Worm (Caenorhabditis elegans) whole organism, L1 larva: ENCODE measurements around the gene K08F4.3.
A peak's percentile ranks its signal among the peaks of the same experiment; 100 is the strongest.

ENCODE experiments used
- C04F5.9 ChIP-seq: sonication (generic microtip); optimal IDR thresholded peaks from 2 replicates; lab custom pipeline; 2016; ENCODE audit warnings: missing genetic modification characterization, missing compliant biosample characterization
- C16A3.4 ChIP-seq: fragments of 150-350 bp; optimal IDR thresholded peaks from 2 replicates; lab custom pipeline; 2014; ENCODE audit warnings: missing biosample characterization, missing genetic modification characterization
- F16B12.6 ChIP-seq: fragments of 150-350 bp; optimal IDR thresholded peaks from 2 replicates; lab custom pipeline; 2014; ENCODE audit warnings: missing biosample characterization, missing genetic modification characterization
- aly-2 ChIP-seq: fragments of 150-350 bp; optimal IDR thresholded peaks from 2 replicates; lab custom pipeline; 2014; ENCODE audit warnings: missing biosample characterization, missing genetic modification characterization
- ama-1 ChIP-seq: fragments of 150-350 bp; optimal IDR thresholded peaks from 2 replicates; lab custom pipeline; 2014
- ceh-8 ChIP-seq: fragments of 200-800 bp; sonication (Bioruptor generic); optimal IDR thresholded peaks from 2 replicates; lab custom pipeline; 2018; ENCODE audit warnings: mild to moderate bottlenecking, missing genetic modification characterization, moderate library complexity, missing compliant biosample characterization
- ceh-82 ChIP-seq, 3 experiments: fragments of 150-350 bp in 1 of 3; sonication (generic microtip) in 2 of 3; optimal IDR thresholded peaks; 2 replicates each; lab custom pipeline; 2014 to 2017; ENCODE audit warnings: missing biosample characterization in 3 of 3, missing genetic modification characterization in 3 of 3
- ceh-90 ChIP-seq: sonication (generic microtip); optimal IDR thresholded peaks from 2 replicates; lab custom pipeline; 2016; ENCODE audit warnings: missing genetic modification characterization, missing compliant biosample characterization
- ces-1 ChIP-seq: fragments of 150-350 bp; optimal IDR thresholded peaks from 2 replicates; lab custom pipeline; 2014; ENCODE audit warnings: missing biosample characterization, missing genetic modification reagents, missing genetic modification characterization
- efl-1 ChIP-seq, 4 experiments: fragments of 150-350 bp; optimal IDR thresholded peaks in 3 of 4; peaks in 1 of 4; 1 replicate in 1 of 4; 2 replicates in 3 of 4; lab custom pipeline; 2014; ENCODE audit warnings: missing biosample characterization in 2 of 4, missing genetic modification characterization in 2 of 4, missing genetic modification reagents in 2 of 4
- efl-3 ChIP-seq: fragments of 200-800 bp; sonication (Bioruptor generic); optimal IDR thresholded peaks from 2 replicates; lab custom pipeline; 2018; ENCODE audit warnings: mild to moderate bottlenecking, missing genetic modification characterization, missing compliant biosample characterization
- egl-13 ChIP-seq: sonication (generic microtip); optimal IDR thresholded peaks from 2 replicates; lab custom pipeline; 2016; ENCODE audit warnings: missing genotype, missing genetic modification reagents, missing genetic modification characterization, missing compliant biosample characterization
- elt-3 ChIP-seq, 6 experiments: fragments of 150-350 bp in 1 of 6; sonication (generic microtip); optimal IDR thresholded peaks; 2 replicates each; lab custom pipeline; 2017 to 2018; ENCODE audit warnings: missing biosample characterization in 6 of 6, missing genetic modification characterization in 6 of 6, inconsistent platforms in 1 of 6
- ets-5 ChIP-seq: fragments of 200-800 bp; sonication (Bioruptor generic); IDR thresholded peaks from 2 replicates; pipeline ENCODE4 v1.3.6; 2022; ENCODE audit warnings: missing genetic modification characterization, missing compliant biosample characterization
- fkh-10 ChIP-seq: sonication (generic microtip); optimal IDR thresholded peaks from 2 replicates; lab custom pipeline; 2017; ENCODE audit warnings: missing biosample characterization, missing genetic modification reagents, missing genetic modification characterization
- fkh-4 ChIP-seq: sonication (generic microtip); optimal IDR thresholded peaks from 2 replicates; lab custom pipeline; 2016; ENCODE audit warnings: missing compliant biosample characterization, missing genetic modification characterization, borderline replicate concordance
- fos-1 ChIP-seq: fragments of 150-350 bp; optimal IDR thresholded peaks from 2 replicates; lab custom pipeline; 2014; ENCODE audit warnings: missing biosample characterization, missing genetic modification characterization
- grh-1 ChIP-seq: fragments of 200-800 bp; sonication (Bioruptor generic); IDR thresholded peaks from 2 replicates; pipeline ENCODE4 v1.3.6; 2022; ENCODE audit warnings: missing genetic modification reagents, missing genetic modification characterization, missing compliant biosample characterization
- hlh-4 ChIP-seq: sonication (generic microtip); optimal IDR thresholded peaks from 2 replicates; lab custom pipeline; 2016; ENCODE audit warnings: mild to moderate bottlenecking, missing genetic modification characterization, missing compliant biosample characterization
- hpl-2 ChIP-seq: fragments of 150-350 bp; optimal IDR thresholded peaks from 2 replicates; lab custom pipeline; 2014; ENCODE audit warnings: missing biosample characterization, missing genetic modification reagents, missing genetic modification characterization
- isw-1 ChIP-seq: fragments of 200-800 bp; sonication (Bioruptor generic); IDR thresholded peaks from 2 replicates; pipeline ENCODE4 v1.3.6; 2022; ENCODE audit warnings: missing genetic modification characterization, missing compliant biosample characterization
- jun-1 ChIP-seq: fragments of 150-350 bp; optimal IDR thresholded peaks from 2 replicates; lab custom pipeline; 2014; ENCODE audit warnings: missing biosample characterization, missing genetic modification reagents, missing genetic modification characterization
- lin-14 ChIP-seq: fragments of 200-800 bp; sonication (Bioruptor generic); optimal IDR thresholded peaks from 2 replicates; lab custom pipeline; 2018; ENCODE audit warnings: mild to moderate bottlenecking, missing genetic modification characterization, moderate library complexity, missing compliant biosample characterization
- lin-15B ChIP-seq: fragments of 150-350 bp; sonication (generic microtip); optimal IDR thresholded peaks from 3 replicates; lab custom pipeline; 2014; ENCODE audit warnings: missing biosample characterization, missing genetic modification characterization
- lin-39 ChIP-seq: fragments of 150-350 bp; optimal IDR thresholded peaks from 2 replicates; lab custom pipeline; 2014; ENCODE audit warnings: missing biosample characterization, missing genetic modification reagents, missing genetic modification characterization
- lir-3 ChIP-seq: sonication (generic microtip); optimal IDR thresholded peaks from 2 replicates; lab custom pipeline; 2016; ENCODE audit warnings: mild to moderate bottlenecking, missing genetic modification characterization, moderate library complexity, missing compliant biosample characterization; ENCODE audit not compliant: poor library complexity
- mab-9 ChIP-seq: fragments of 200-800 bp; sonication (Bioruptor generic); IDR thresholded peaks from 2 replicates; pipeline ENCODE4 v1.3.6; 2022; ENCODE audit warnings: missing genetic modification reagents, missing genetic modification characterization, missing compliant biosample characterization
- mdl-1 ChIP-seq, 2 experiments: fragments of 150-350 bp; optimal IDR thresholded peaks; 2 replicates each; lab custom pipeline; 2014 to 2017; ENCODE audit warnings: missing biosample characterization in 2 of 2, missing genetic modification characterization in 2 of 2, inconsistent platforms in 1 of 2
- mef-2 ChIP-seq: fragments of 150-350 bp; optimal IDR thresholded peaks from 2 replicates; lab custom pipeline; 2014; ENCODE audit warnings: missing biosample characterization, missing genetic modification characterization
- nhr-12 ChIP-seq: sonication (generic microtip); optimal IDR thresholded peaks from 2 replicates; lab custom pipeline; 2017; ENCODE audit warnings: missing biosample characterization, missing genetic modification characterization
- nhr-19 ChIP-seq: fragments of 200-800 bp; sonication (Bioruptor generic); conservative IDR thresholded peaks from 2 replicates; pipeline ENCODE4 v1.3.6; 2022; ENCODE audit warnings: missing genetic modification characterization, missing compliant biosample characterization
- nhr-28 ChIP-seq: fragments of 150-350 bp; optimal IDR thresholded peaks from 2 replicates; lab custom pipeline; 2014; ENCODE audit warnings: missing biosample characterization, missing genetic modification characterization
- nhr-77 ChIP-seq: fragments of 150-350 bp; optimal IDR thresholded peaks from 2 replicates; lab custom pipeline; 2014; ENCODE audit warnings: missing biosample characterization, missing genetic modification characterization
- nhr-85 ChIP-seq: sonication (generic microtip); peaks from one replicate; lab custom pipeline; 2016; ENCODE audit warnings: missing genetic modification characterization, inconsistent platforms, missing compliant biosample characterization
- nhr-90 ChIP-seq: sonication (generic microtip); optimal IDR thresholded peaks from 2 replicates; lab custom pipeline; 2016; ENCODE audit warnings: mild to moderate bottlenecking, missing genetic modification characterization, missing compliant biosample characterization; ENCODE audit not compliant: poor library complexity
- pag-3 ChIP-seq: sonication (generic microtip); optimal IDR thresholded peaks from 2 replicates; lab custom pipeline; 2017; ENCODE audit warnings: missing genetic modification characterization, mild to moderate bottlenecking, missing compliant biosample characterization, antibody characterized with exemption, borderline replicate concordance; ENCODE audit not compliant: insufficient read depth
- pqm-1 ChIP-seq: sonication (generic microtip); optimal IDR thresholded peaks from 3 replicates; lab custom pipeline; 2017; ENCODE audit warnings: missing biosample characterization, missing genetic modification characterization
- rnt-1 ChIP-seq: sonication (generic microtip); optimal IDR thresholded peaks from 2 replicates; lab custom pipeline; 2016; ENCODE audit warnings: mild to moderate bottlenecking, missing genetic modification characterization, moderate library complexity, missing compliant biosample characterization
- snpc-4 ChIP-seq: fragments of 150-350 bp; optimal IDR thresholded peaks from 2 replicates; lab custom pipeline; 2014; ENCODE audit warnings: missing biosample characterization, missing genetic modification characterization
- snu-23 ChIP-seq: sonication (generic microtip); optimal IDR thresholded peaks from 2 replicates; lab custom pipeline; 2016; ENCODE audit warnings: missing genetic modification characterization, missing compliant biosample characterization
- sox-4 ChIP-seq: sonication (generic microtip); optimal IDR thresholded peaks from 2 replicates; lab custom pipeline; 2016; ENCODE audit warnings: missing genetic modification characterization, missing compliant biosample characterization
- sptf-1 ChIP-seq: fragments of 150-350 bp; optimal IDR thresholded peaks from 2 replicates; lab custom pipeline; 2014; ENCODE audit warnings: missing biosample characterization, missing genetic modification characterization
- swsn-7 ChIP-seq: sonication (generic microtip); optimal IDR thresholded peaks from 2 replicates; lab custom pipeline; 2016; ENCODE audit warnings: missing genetic modification characterization, missing compliant biosample characterization
- tbx-2 ChIP-seq: sonication (generic microtip); optimal IDR thresholded peaks from 2 replicates; lab custom pipeline; 2016; ENCODE audit warnings: missing genetic modification characterization, missing compliant biosample characterization
- tlp-1 ChIP-seq: fragments of 150-350 bp; optimal IDR thresholded peaks from 2 replicates; lab custom pipeline; 2014; ENCODE audit warnings: missing biosample characterization, missing genetic modification characterization
- unc-130 ChIP-seq: fragments of 150-350 bp; optimal IDR thresholded peaks from 2 replicates; lab custom pipeline; 2017; ENCODE audit warnings: missing biosample characterization, missing genetic modification characterization, inconsistent platforms
- unc-30 ChIP-seq: sonication (generic microtip); optimal IDR thresholded peaks from 2 replicates; lab custom pipeline; 2017; ENCODE audit warnings: missing biosample characterization, missing genetic modification characterization
- unc-86 ChIP-seq: sonication (generic microtip); optimal IDR thresholded peaks from 2 replicates; lab custom pipeline; 2016; ENCODE audit warnings: missing genetic modification characterization, missing compliant biosample characterization
- unc-98 ChIP-seq: fragments of 200-800 bp; sonication (Bioruptor generic); IDR thresholded peaks from 2 replicates; pipeline ENCODE4 v1.3.6; 2022; ENCODE audit warnings: missing genetic modification characterization, missing compliant biosample characterization
- xbp-1 ChIP-seq: sonication (generic microtip); optimal IDR thresholded peaks from 2 replicates; lab custom pipeline; 2016; ENCODE audit warnings: missing genetic modification characterization, missing compliant biosample characterization
- zag-1 ChIP-seq: fragments of 150-350 bp; optimal IDR thresholded peaks from 2 replicates; lab custom pipeline; 2014; ENCODE audit warnings: missing biosample characterization, missing genetic modification characterization
- ztf-11 ChIP-seq, 2 experiments: sonication (generic microtip); optimal IDR thresholded peaks; 2 replicates each; lab custom pipeline; 2016 to 2017; ENCODE audit warnings: missing genetic modification characterization in 2 of 2, missing biosample characterization in 1 of 2, missing compliant biosample characterization in 1 of 2

The K08F4.3 gene

DNA sequence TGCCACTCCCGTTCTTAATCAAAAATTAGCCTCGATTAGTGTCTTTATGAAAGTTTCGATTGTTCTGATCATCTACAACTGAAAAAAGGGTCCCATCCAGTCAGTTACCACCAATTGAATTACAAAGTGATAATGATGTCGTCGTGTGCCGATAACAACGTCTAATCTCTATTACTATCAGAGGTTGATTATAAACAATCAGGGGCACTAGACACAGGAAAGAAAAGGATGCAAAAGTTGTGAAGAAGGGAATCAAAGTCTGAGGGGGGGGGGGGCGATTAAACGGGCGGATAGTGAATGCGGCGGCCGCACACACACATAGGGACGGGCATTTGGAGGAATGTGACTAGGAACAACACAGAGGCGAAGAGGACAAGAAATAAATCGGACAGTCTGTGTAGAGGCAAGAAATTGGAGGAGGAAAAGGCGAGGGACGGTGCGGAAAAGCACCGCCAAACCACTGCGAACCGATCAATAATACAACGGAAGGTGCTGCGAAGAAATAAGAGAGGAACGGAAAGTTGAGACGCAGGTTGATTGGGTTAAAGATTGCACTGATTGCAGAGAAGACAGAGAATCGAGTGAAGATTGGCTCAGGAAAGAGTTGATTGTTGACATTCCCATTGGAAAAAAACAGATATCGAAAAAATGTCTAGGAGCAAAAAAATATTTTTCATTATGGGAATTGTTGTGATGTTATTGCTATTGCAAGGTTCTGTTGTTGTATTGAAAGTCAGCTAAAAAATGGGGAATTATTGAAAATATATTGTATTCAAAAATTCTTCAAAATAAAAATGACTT is 46.1 kb downstream of the K08F4.3 start:
- TF ChIP-seq lin-14 (GFP tag; lab: Kevin White, UChicago) = peak; percentile 73
- TF ChIP-seq nhr-90 = peak; percentile 33
- TF ChIP-seq ceh-8 = no peak
- no peak for TF ChIP-seq unc-130 (tag; lab: Kevin White, UChicago)
- TF ChIP-seq zag-1 (tag; lab: Kevin White, UChicago) = no peak
- TF ChIP-seq sptf-1 (tag; lab: Kevin White, UChicago) = no peak
- no peak for TF ChIP-seq snpc-4 (tag; lab: Kevin White, UChicago)
- no peak for TF ChIP-seq lin-39
- no peak for TF ChIP-seq fkh-10 (GFP tag; lab: Kevin White, UChicago)
- no peak for TF ChIP-seq C16A3.4 (tag; lab: Kevin White, UChicago)
- TF ChIP-seq fkh-4 (tag; lab: Kevin White, UChicago) = no peak
- TF ChIP-seq ets-5 (GFP tag; lab: Robert Waterston, UW) = no peak
- no peak for TF ChIP-seq mef-2 (tag; lab: Kevin White, UChicago)
- no peak for TF ChIP-seq jun-1 (tag; lab: Kevin White, UChicago)
- no peak for TF ChIP-seq hpl-2 (GFP tag; lab: Kevin White, UChicago)
- TF ChIP-seq hlh-4 (tag; lab: Kevin White, UChicago) = no peak
- no peak for TF ChIP-seq tlp-1 (tag; lab: Kevin White, UChicago)
- no peak for TF ChIP-seq xbp-1 (tag; lab: Kevin White, UChicago)
- TF ChIP-seq unc-30 (tag; lab: Kevin White, UChicago) = no peak
- peak; percentile 9; the same call in 1 of the 2 replicates for TF ChIP-seq nhr-19 (GFP tag; lab: Robert Waterston, UW)
- TF ChIP-seq unc-98 (GFP tag; lab: Robert Waterston, UW) = no peak
- TF ChIP-seq F16B12.6 (tag; lab: Kevin White, UChicago) = no peak
- TF ChIP-seq ceh-90 (tag; lab: Kevin White, UChicago) = no peak
- no peak for TF ChIP-seq isw-1 (GFP tag; lab: Robert Waterston, UW)
- peak; percentile 25 for TF ChIP-seq snu-23 (GFP tag; lab: Kevin White, UChicago)
- TF ChIP-seq grh-1 (GFP tag; lab: Robert Waterston, UW) = no peak
- TF ChIP-seq sox-4 (tag; lab: Kevin White, UChicago) = no peak
- TF ChIP-seq pag-3 = no peak
- TF ChIP-seq aly-2 = no peak
- TF ChIP-seq nhr-12 (tag; lab: Kevin White, UChicago) = no peak
- TF ChIP-seq efl-1 (optimal IDR thresholded peaks at IDR 0.05; lab: Kevin White, UChicago) = no peak
- peak in 1 of 2 experiments; percentile 62 for TF ChIP-seq efl-1 (GFP tag; optimal IDR thresholded peaks at IDR 0.05 in 1 of 2; lab: Kevin White, UChicago)
- TF ChIP-seq C04F5.9 (tag; lab: Kevin White, UChicago) = no peak
- TF ChIP-seq mab-9 (GFP tag; lab: Robert Waterston, UW) = no peak
- no peak for TF ChIP-seq swsn-7 (tag; lab: Kevin White, UChicago)
- TF ChIP-seq rnt-1 (tag; lab: Kevin White, UChicago) = no peak
- no peak for TF ChIP-seq nhr-77 (tag; lab: Kevin White, UChicago)
- no peak for TF ChIP-seq ceh-82 (tag; optimal IDR thresholded peaks at IDR 0.05; lab: Kevin White, UChicago)
- no peak for TF ChIP-seq nhr-85 (tag; lab: Kevin White, UChicago)
- TF ChIP-seq unc-86 (tag; lab: Kevin White, UChicago) = no peak
- no peak for TF ChIP-seq nhr-28 (tag; lab: Kevin White, UChicago)
- TF ChIP-seq ces-1 (GFP tag; lab: Kevin White, UChicago) = no peak
- no peak for TF ChIP-seq fos-1 (tag; lab: Kevin White, UChicago)
- TF ChIP-seq elt-3 (tag; optimal IDR thresholded peaks at IDR 0.05; lab: Kevin White, UChicago) = peak in 2 of 6 experiments; percentile 0 to 8
- TF ChIP-seq pqm-1 (tag; lab: Kevin White, UChicago) = no peak
- TF ChIP-seq efl-3 = no peak
- no peak for TF ChIP-seq lir-3 (tag; lab: Kevin White, UChicago)
- no peak for TF ChIP-seq egl-13 (tag; lab: Kevin White, UChicago)
- TF ChIP-seq ama-1 = no peak
- no peak for TF ChIP-seq mdl-1 (tag; optimal IDR thresholded peaks at IDR 0.05; lab: Kevin White, UChicago)
- no peak for TF ChIP-seq ztf-11 (tag; optimal IDR thresholded peaks at IDR 0.05; lab: Kevin White, UChicago)
- TF ChIP-seq lin-15B (tag; lab: Kevin White, UChicago) = no peak
- TF ChIP-seq tbx-2 (tag; lab: Kevin White, UChicago) = no peak
